Fruit fly (Drosophila melanogaster) whole organism, prepupa: ENCODE results near the gene CG14142.

ENCODE experiments used
- CG10631 ChIP-seq: fragments of 200-800 bp; sonication (Bioruptor generic); optimal IDR thresholded peaks from 2 replicates; lab custom pipeline; 2016; ENCODE audit warnings: missing biosample characterization, missing genetic modification characterization
- CG10669 ChIP-seq: fragments of 200-800 bp; sonication (Bioruptor generic); optimal IDR thresholded peaks from 3 replicates; lab custom pipeline; 2018; ENCODE audit warnings: missing biosample characterization, mild to moderate bottlenecking, missing genetic modification characterization, moderate library complexity
- CG11762 ChIP-seq: fragments of 200-800 bp; sonication (Bioruptor generic); optimal IDR thresholded peaks from 3 replicates; lab custom pipeline; 2016; ENCODE audit warnings: missing biosample characterization, missing genetic modification characterization; ENCODE audit not compliant: insufficient read depth
- CG15336 ChIP-seq: fragments of 200-800 bp; sonication (Bioruptor generic); IDR thresholded peaks from 2 replicates; pipeline ENCODE4 v1.3.6; 2022; ENCODE audit warnings: missing biosample characterization, missing genetic modification characterization
- CG16779 ChIP-seq: fragments of 200-800 bp; sonication (Bioruptor generic); optimal IDR thresholded peaks from 3 replicates; lab custom pipeline; 2017; ENCODE audit warnings: missing biosample characterization, mild to moderate bottlenecking, missing genetic modification characterization
- CG3032 ChIP-seq: fragments of 200-800 bp; optimal IDR thresholded peaks from 2 replicates; lab custom pipeline; 2019; ENCODE audit warnings: missing biosample characterization, mild to moderate bottlenecking, missing genetic modification characterization, moderate library complexity
- CG34406 ChIP-seq: fragments of 200-800 bp; sonication (Bioruptor generic); optimal IDR thresholded peaks from 3 replicates; lab custom pipeline; 2016; ENCODE audit warnings: missing biosample characterization, missing genetic modification characterization
- CG4318 ChIP-seq: fragments of 200-800 bp; sonication (Bioruptor generic); optimal IDR thresholded peaks from 3 replicates; lab custom pipeline; 2017; ENCODE audit warnings: missing biosample characterization, mild to moderate bottlenecking, missing genetic modification characterization
- CG6163 ChIP-seq: fragments of 200-800 bp; sonication (Bioruptor generic); IDR thresholded peaks from 3 replicates; pipeline ENCODE4 v1.3.6; 2022; ENCODE audit warnings: missing biosample characterization, missing genetic modification characterization
- CG6276 ChIP-seq: fragments of 200-800 bp; sonication (Bioruptor generic); optimal IDR thresholded peaks from 2 replicates; lab custom pipeline; 2017; ENCODE audit warnings: missing biosample characterization, mild to moderate bottlenecking, missing genetic modification characterization
- CG6792 ChIP-seq: fragments of 200-800 bp; sonication (Bioruptor generic); optimal IDR thresholded peaks from 3 replicates; lab custom pipeline; 2016; ENCODE audit warnings: missing biosample characterization, missing genetic modification characterization
- CG6808 ChIP-seq: fragments of 200-800 bp; sonication (Bioruptor generic); optimal IDR thresholded peaks from 3 replicates; lab custom pipeline; 2017; ENCODE audit warnings: missing biosample characterization, missing genetic modification characterization, mild to moderate bottlenecking, moderate library complexity, missing genetic modification reagents
- CG6854 ChIP-seq: fragments of 200-800 bp; sonication (Bioruptor generic); optimal IDR thresholded peaks from 2 replicates; lab custom pipeline; 2017; ENCODE audit warnings: missing biosample characterization, mild to moderate bottlenecking, missing genetic modification characterization
- CG8632 ChIP-seq: fragments of 200-800 bp; sonication (Bioruptor generic); optimal IDR thresholded peaks from 3 replicates; lab custom pipeline; 2016; ENCODE audit warnings: missing biosample characterization, missing genetic modification characterization
- CG9139 ChIP-seq: fragments of 200-800 bp; sonication (Bioruptor generic); optimal IDR thresholded peaks from 3 replicates; lab custom pipeline; 2017; ENCODE audit warnings: missing biosample characterization, mild to moderate bottlenecking, missing genetic modification characterization
- Eip78C ChIP-seq: fragments of 200-800 bp; sonication (Bioruptor generic); peaks from one replicate; lab custom pipeline; 2016; ENCODE audit warnings: missing biosample characterization, missing genetic modification characterization
- Eip93F ChIP-seq: fragments of 200-800 bp; sonication (Bioruptor generic); optimal IDR thresholded peaks from 2 replicates; lab custom pipeline; 2016; ENCODE audit warnings: missing biosample characterization, mild to moderate bottlenecking, missing genetic modification characterization
- Ets96B ChIP-seq: fragments of 200-800 bp; optimal IDR thresholded peaks from 2 replicates; lab custom pipeline; 2019; ENCODE audit warnings: missing biosample characterization, mild to moderate bottlenecking, missing genetic modification characterization, moderate library complexity
- Gug ChIP-seq: fragments of 200-800 bp; sonication (Bioruptor generic); IDR thresholded peaks from 2 replicates; pipeline ENCODE4 v1.3.6; 2022; ENCODE audit warnings: missing biosample characterization, missing genetic modification characterization
- Hr39 ChIP-seq: fragments of 200-800 bp; sonication (Bioruptor generic); optimal IDR thresholded peaks from 2 replicates; lab custom pipeline; 2016; ENCODE audit warnings: missing biosample characterization, missing genetic modification characterization
- Hr4 ChIP-seq: fragments of 200-800 bp; sonication (Bioruptor generic); optimal IDR thresholded peaks from 3 replicates; lab custom pipeline; 2016; ENCODE audit warnings: missing biosample characterization, missing genetic modification characterization
- Lpt ChIP-seq: fragments of 200-800 bp; sonication (Bioruptor generic); optimal IDR thresholded peaks from 3 replicates; lab custom pipeline; 2016; ENCODE audit warnings: missing biosample characterization, missing genetic modification characterization
- Met ChIP-seq: fragments of 200-800 bp; sonication (Bioruptor generic); optimal IDR thresholded peaks from 3 replicates; lab custom pipeline; 2016; ENCODE audit warnings: missing biosample characterization, missing genetic modification characterization
- Sox14 ChIP-seq: fragments of 200-800 bp; sonication (Bioruptor generic); optimal IDR thresholded peaks from 3 replicates; lab custom pipeline; 2016; ENCODE audit warnings: missing biosample characterization, missing genetic modification characterization
- dac ChIP-seq: fragments of 200-800 bp; sonication (Bioruptor generic); optimal IDR thresholded peaks from 2 replicates; lab custom pipeline; 2017; ENCODE audit warnings: missing biosample characterization, mild to moderate bottlenecking, missing genetic modification characterization
- esn ChIP-seq: fragments of 200-800 bp; sonication (Bioruptor generic); optimal IDR thresholded peaks from 2 replicates; lab custom pipeline; 2016; ENCODE audit warnings: missing biosample characterization, mild to moderate bottlenecking, missing genetic modification characterization, moderate library complexity
- fd59A ChIP-seq: fragments of 200-800 bp; sonication (Bioruptor generic); optimal IDR thresholded peaks from 2 replicates; lab custom pipeline; 2017; ENCODE audit warnings: missing biosample characterization, mild to moderate bottlenecking, missing genetic modification characterization, missing genetic modification reagents
- fkh ChIP-seq: fragments of 200-800 bp; sonication (Bioruptor generic); optimal IDR thresholded peaks from 3 replicates; lab custom pipeline; 2017; ENCODE audit warnings: missing biosample characterization, mild to moderate bottlenecking, missing genetic modification characterization, moderate library complexity
- lz ChIP-seq: fragments of 200-800 bp; sonication (Bioruptor generic); optimal IDR thresholded peaks from 3 replicates; lab custom pipeline; 2016; ENCODE audit warnings: missing biosample characterization, missing genetic modification characterization
- pdm3 ChIP-seq: fragments of 200-800 bp; sonication (Bioruptor generic); optimal IDR thresholded peaks from 3 replicates; lab custom pipeline; 2016; ENCODE audit warnings: missing biosample characterization, missing genetic modification characterization
- ss ChIP-seq, 2 experiments: fragments of 200-800 bp; sonication (Bioruptor generic); optimal IDR thresholded peaks; 2 replicates in 1 of 2; 3 replicates in 1 of 2; lab custom pipeline; 2017 to 2018; ENCODE audit warnings: mild to moderate bottlenecking in 2 of 2, missing biosample characterization in 2 of 2, missing genetic modification characterization in 2 of 2, moderate library complexity in 1 of 2
- svp ChIP-seq: fragments of 200-800 bp; sonication (Bioruptor generic); peaks from one replicate; lab custom pipeline; 2016; ENCODE audit warnings: missing biosample characterization, missing genetic modification characterization

CG14142 gene

dm6 chr3L:11173049-11173564 is at the start of gene CG14142:
CG14142 (plus strand) TSS chr3L:11173514.
- TF ChIP-seq Eip78C (GFP tag; lab: Kevin White, UChicago) (peak; percentile 69), CG6163 (GFP tag; lab: Robert Waterston, UW) (0 out of 3 replicates have a peak, but pooled peaks have one; percentile 36), pdm3 (GFP tag; lab: Kevin White, UChicago) (peak; percentile 4), fd59A (GFP tag; lab: Kevin White, UChicago) (no peak), CG10631 (no peak), dac (no peak), CG4318 (GFP tag; lab: Kevin White, UChicago) (no peak)
- TF ChIP-seq, all 60 proteins: peak for 3

- no peak for TF ChIP-seq lz (GFP tag; lab: Kevin White, UChicago)
- 0 out of 2 replicates have a peak, but pooled peaks have one; percentile 8 for TF ChIP-seq CG15336 (GFP tag; lab: Robert Waterston, UW)
- no peak for TF ChIP-seq Gug (GFP tag; lab: Robert Waterston, UW)
- no peak for TF ChIP-seq Ets96B (tag; lab: Kevin White, UChicago)
- TF ChIP-seq Sox14, result peak; percentile 88
- peak; percentile 16 to 20 for TF ChIP-seq ss (GFP tag; optimal IDR thresholded peaks at IDR 0.05; lab: Kevin White, UChicago)
- TF ChIP-seq Lpt (GFP tag; lab: Kevin White, UChicago), result no peak
- TF ChIP-seq CG6163 (GFP tag; lab: Robert Waterston, UW), result peak; percentile 39; the same call in 1 of the 3 replicates
- no peak for TF ChIP-seq CG16779
- peak; percentile 16 for TF ChIP-seq CG6854 (GFP tag; lab: Kevin White, UChicago)
- TF ChIP-seq CG11762 (GFP tag; lab: Kevin White, UChicago), result no peak
- TF ChIP-seq CG6792 (GFP tag; lab: Kevin White, UChicago), result no peak
- no peak for TF ChIP-seq esn (GFP tag; lab: Kevin White, UChicago)
- peak; percentile 84 for TF ChIP-seq svp (GFP tag; lab: Kevin White, UChicago)
These were observed 49.6 kb upstream of the CG14142 start for dm6 chr3L:11123598-11124284.

dm6 chr3L:11124439-11124838 is 48.9 kb upstream of the CG14142 start:
- TF ChIP-seq Hr4 (GFP tag; lab: Kevin White, UChicago) (peak; percentile 43), CG8632 (GFP tag; lab: Kevin White, UChicago) (no peak), CG10669 (GFP tag; lab: Kevin White, UChicago) (no peak), CG6276 (no peak), CG9139 (GFP tag; lab: Kevin White, UChicago) (no peak), Eip78C (GFP tag; lab: Kevin White, UChicago) (peak; percentile 77), CG34406 (GFP tag; lab: Kevin White, UChicago) (no peak), Met (peak; percentile 15)

- TF ChIP-seq Eip93F (GFP tag; lab: Kevin White, UChicago) (no peak), svp (GFP tag; lab: Kevin White, UChicago) (peak; percentile 88)
These were observed 48.5 kb upstream of the CG14142 start for dm6 chr3L:11124841-11125240.

dm6 chr3L:11125636-11126532 is 47.4 kb upstream of the CG14142 start:
- TF ChIP-seq CG3032 (tag; lab: Kevin White, UChicago) (no peak), Sox14 (no peak), CG10669 (GFP tag; lab: Kevin White, UChicago) (no peak), fkh (GFP tag; lab: Kevin White, UChicago) (peak; percentile 8), Hr39 (no peak), CG6808 (GFP tag; lab: Kevin White, UChicago) (no peak), Met (no peak)
